Fruit fly (Drosophila melanogaster): ENCODE measurements around the gene Dref.

The Dref gene

dm6 chr2L:9984078-9984772 lies 17.2 kb upstream of the Dref start, which contains the start of gene bib (continued):
- TF ChIP-seq slou (GFP tag; optimal IDR thresholded peaks at IDR 0.05) (peak; percentile 61), chn (GFP tag; optimal IDR thresholded peaks at IDR 0.05) (peak; percentile 61), zen (tag; optimal IDR thresholded peaks at IDR 0.05) (peak; percentile 87), CG13123 (GFP tag; optimal IDR thresholded peaks at IDR 0.05) (peak; percentile 65), Blimp-1 (GFP tag; optimal IDR thresholded peaks at IDR 0.05) (peak; percentile 86), Antp (GFP tag; optimal IDR thresholded peaks at IDR 0.05) (peak; percentile 10), Rfx (GFP tag; IDR thresholded peaks at IDR 0.05) (peak; percentile 67), wek (GFP tag; optimal IDR thresholded peaks at IDR 0.05) (no peak), CG12942 (GFP tag; optimal IDR thresholded peaks at IDR 0.05) (peak; percentile 58), gt (GFP tag; IDR thresholded peaks at IDR 0.05) (0 out of 2 replicates have a peak, but pooled peaks have one; percentile 43), Dp (GFP tag; optimal IDR thresholded peaks at IDR 0.05) (no peak), Hsf (GFP tag; optimal IDR thresholded peaks at IDR 0.05) (peak; percentile 69), Hmx (GFP tag; optimal IDR thresholded peaks at IDR 0.05) (no peak), CG9876 (GFP tag; optimal IDR thresholded peaks at IDR 0.05) (no peak), sisA (GFP tag; IDR thresholded peaks at IDR 0.05) (peak; percentile 51), Dref (GFP tag; IDR thresholded peaks at IDR 0.05) (0 out of 2 replicates have a peak, but pooled peaks have one; percentile 33), CG15269 (tag; optimal IDR thresholded peaks at IDR 0.05) (peak; percentile 77), CG17328 (GFP tag; IDR thresholded peaks at IDR 0.05) (peak; percentile 69), Lim3 (GFP tag; IDR thresholded peaks at IDR 0.05) (no peak), danr (GFP tag; IDR thresholded peaks at IDR 0.05) (peak; percentile 56; the same call in 1 of the 2 replicates), CG17568 (GFP tag; optimal IDR thresholded peaks at IDR 0.05) (peak; percentile 66), CG2129 (GFP tag; IDR thresholded peaks at IDR 0.05; ENCODE audit: partially characterized antibody) (no peak), CG4282 (GFP tag; optimal IDR thresholded peaks at IDR 0.05) (no peak), Sox102F (GFP tag; optimal IDR thresholded peaks at IDR 0.05) (peak; percentile 84), CG1529 (GFP tag; optimal IDR thresholded peaks at IDR 0.05) (peak; percentile 80), HLH3B (GFP tag; IDR thresholded peaks at IDR 0.05) (peak; percentile 58), pnt (GFP tag; optimal IDR thresholded peaks at IDR 0.05) (peak; percentile 28), corto (GFP tag; optimal IDR thresholded peaks at IDR 0.05) (peak; percentile 87), insv (GFP tag; optimal IDR thresholded peaks at IDR 0.05) (peak in 1 of 2 experiments; percentile 25), Kr (GFP tag; optimal IDR thresholded peaks at IDR 0.05) (no peak), CG15011 (GFP tag; optimal IDR thresholded peaks at IDR 0.05) (peak; percentile 78), Hmr (GFP tag; optimal IDR thresholded peaks at IDR 0.05) (peak; percentile 88), CG15514 (GFP tag; optimal IDR thresholded peaks at IDR 0.05) (peak; percentile 52), org-1 (GFP tag; optimal IDR thresholded peaks at IDR 0.05) (peak; percentile 82), CG17612 (GFP tag; IDR thresholded peaks at IDR 0.05) (no peak), CG1792 (GFP tag; optimal IDR thresholded peaks at IDR 0.05) (no peak), CHES-1-like (GFP tag; optimal IDR thresholded peaks at IDR 0.05) (peak; percentile 21), CG9609 (GFP tag; optimal IDR thresholded peaks at IDR 0.05) (no peak), CG13296 (GFP tag; optimal IDR thresholded peaks at IDR 0.05) (peak; percentile 73), fu2 (GFP tag; optimal IDR thresholded peaks at IDR 0.05) (no peak), CG2202 (tag; optimal IDR thresholded peaks at IDR 0.05) (peak; percentile 86), tin (GFP tag; optimal IDR thresholded peaks at IDR 0.05) (peak; percentile 85), CrebB (tag; optimal IDR thresholded peaks at IDR 0.05) (no peak), ftz-f1 (GFP tag; optimal IDR thresholded peaks at IDR 0.05) (no peak), kay (GFP tag; optimal IDR thresholded peaks at IDR 0.05) (peak; percentile 53), gcm2 (GFP tag; optimal IDR thresholded peaks at IDR 0.05) (no peak), Dbx (GFP tag; IDR thresholded peaks at IDR 0.05) (0 out of 3 replicates have a peak, but pooled peaks have one; percentile 19), Doc3 (GFP tag; IDR thresholded peaks at IDR 0.05; ENCODE audit: partially characterized antibody) (no peak), ato (GFP tag; IDR thresholded peaks at IDR 0.05; ENCODE audit: partially characterized antibody) (no peak), CG34224 (GFP tag; IDR thresholded peaks at IDR 0.05; ENCODE audit: partially characterized antibody) (no peak)

Measured in whole organism, embryonic.